Fruit fly (Drosophila melanogaster) whole organism, prepupa: ENCODE data around the gene CG11563.

Experiments
- CG10631 ChIP-seq: fragments of 200-800 bp; sonication (Bioruptor generic); optimal IDR thresholded peaks from 2 replicates; lab custom pipeline; 2016; ENCODE audit warnings: missing biosample characterization, missing genetic modification characterization
- CG11294 ChIP-seq: fragments of 200-800 bp; sonication (Bioruptor generic); IDR thresholded peaks from 2 replicates; pipeline ENCODE4 v1.3.6; 2022; ENCODE audit warnings: missing biosample characterization, missing genetic modification characterization
- CG11902 ChIP-seq: fragments of 200-800 bp; sonication (Bioruptor generic); optimal IDR thresholded peaks from 3 replicates; lab custom pipeline; 2016; ENCODE audit warnings: missing biosample characterization, missing genetic modification characterization
- CG15336 ChIP-seq: fragments of 200-800 bp; sonication (Bioruptor generic); IDR thresholded peaks from 2 replicates; pipeline ENCODE4 v1.3.6; 2022; ENCODE audit warnings: missing biosample characterization, missing genetic modification characterization
- CG1621 ChIP-seq: fragments of 200-800 bp; sonication (Bioruptor generic); optimal IDR thresholded peaks from 3 replicates; lab custom pipeline; 2018; ENCODE audit warnings: missing biosample characterization, mild to moderate bottlenecking, missing genetic modification characterization
- CG16779 ChIP-seq: fragments of 200-800 bp; sonication (Bioruptor generic); optimal IDR thresholded peaks from 3 replicates; lab custom pipeline; 2017; ENCODE audit warnings: missing biosample characterization, mild to moderate bottlenecking, missing genetic modification characterization
- CG3032 ChIP-seq: fragments of 200-800 bp; optimal IDR thresholded peaks from 2 replicates; lab custom pipeline; 2019; ENCODE audit warnings: missing biosample characterization, mild to moderate bottlenecking, missing genetic modification characterization, moderate library complexity
- CG31627 ChIP-seq: fragments of 200-800 bp; sonication (Bioruptor generic); optimal IDR thresholded peaks from 3 replicates; lab custom pipeline; 2016; ENCODE audit warnings: missing biosample characterization, missing genetic modification characterization
- CG34406 ChIP-seq: fragments of 200-800 bp; sonication (Bioruptor generic); optimal IDR thresholded peaks from 3 replicates; lab custom pipeline; 2016; ENCODE audit warnings: missing biosample characterization, missing genetic modification characterization
- CG6163 ChIP-seq: fragments of 200-800 bp; sonication (Bioruptor generic); IDR thresholded peaks from 3 replicates; pipeline ENCODE4 v1.3.6; 2022; ENCODE audit warnings: missing biosample characterization, missing genetic modification characterization
- CG6808 ChIP-seq: fragments of 200-800 bp; sonication (Bioruptor generic); optimal IDR thresholded peaks from 3 replicates; lab custom pipeline; 2017; ENCODE audit warnings: missing biosample characterization, missing genetic modification characterization, mild to moderate bottlenecking, moderate library complexity, missing genetic modification reagents
- CG8632 ChIP-seq: fragments of 200-800 bp; sonication (Bioruptor generic); optimal IDR thresholded peaks from 3 replicates; lab custom pipeline; 2016; ENCODE audit warnings: missing biosample characterization, missing genetic modification characterization
- CG9139 ChIP-seq: fragments of 200-800 bp; sonication (Bioruptor generic); optimal IDR thresholded peaks from 3 replicates; lab custom pipeline; 2017; ENCODE audit warnings: missing biosample characterization, mild to moderate bottlenecking, missing genetic modification characterization
- Eip75B ChIP-seq: fragments of 200-800 bp; sonication (Bioruptor generic); optimal IDR thresholded peaks from 3 replicates; lab custom pipeline; 2016; ENCODE audit warnings: missing biosample characterization, missing genetic modification characterization
- Eip78C ChIP-seq: fragments of 200-800 bp; sonication (Bioruptor generic); peaks from one replicate; lab custom pipeline; 2016; ENCODE audit warnings: missing biosample characterization, missing genetic modification characterization
- Ets21C ChIP-seq: fragments of 200-800 bp; sonication (Bioruptor generic); optimal IDR thresholded peaks from 3 replicates; lab custom pipeline; 2016; ENCODE audit warnings: missing biosample characterization, missing genetic modification characterization
- Ets96B ChIP-seq: fragments of 200-800 bp; optimal IDR thresholded peaks from 2 replicates; lab custom pipeline; 2019; ENCODE audit warnings: missing biosample characterization, mild to moderate bottlenecking, missing genetic modification characterization, moderate library complexity
- Hr38 ChIP-seq: sonication (Bioruptor generic); optimal IDR thresholded peaks from 2 replicates; lab custom pipeline; 2016; ENCODE audit warnings: missing biosample characterization, missing genetic modification characterization
- Hr39 ChIP-seq: fragments of 200-800 bp; sonication (Bioruptor generic); optimal IDR thresholded peaks from 2 replicates; lab custom pipeline; 2016; ENCODE audit warnings: missing biosample characterization, missing genetic modification characterization
- Hr4 ChIP-seq: fragments of 200-800 bp; sonication (Bioruptor generic); optimal IDR thresholded peaks from 3 replicates; lab custom pipeline; 2016; ENCODE audit warnings: missing biosample characterization, missing genetic modification characterization
- Met ChIP-seq: fragments of 200-800 bp; sonication (Bioruptor generic); optimal IDR thresholded peaks from 3 replicates; lab custom pipeline; 2016; ENCODE audit warnings: missing biosample characterization, missing genetic modification characterization
- Sox14 ChIP-seq: fragments of 200-800 bp; sonication (Bioruptor generic); optimal IDR thresholded peaks from 3 replicates; lab custom pipeline; 2016; ENCODE audit warnings: missing biosample characterization, missing genetic modification characterization
- Sox15 ChIP-seq: fragments of 200-800 bp; sonication (Bioruptor generic); optimal IDR thresholded peaks from 3 replicates; lab custom pipeline; 2016; ENCODE audit warnings: missing biosample characterization, missing genetic modification characterization
- achi ChIP-seq: fragments of 200-800 bp; sonication (Bioruptor generic); optimal IDR thresholded peaks from 3 replicates; lab custom pipeline; 2016; ENCODE audit warnings: missing biosample characterization, missing genetic modification characterization
- acj6 ChIP-seq: fragments of 200-800 bp; sonication (Bioruptor generic); optimal IDR thresholded peaks from 3 replicates; lab custom pipeline; 2016; ENCODE audit warnings: missing biosample characterization, missing genetic modification characterization
- cyc ChIP-seq: fragments of 200-800 bp; sonication (Bioruptor generic); optimal IDR thresholded peaks from 3 replicates; lab custom pipeline; 2016; ENCODE audit warnings: missing biosample characterization, missing genetic modification characterization
- dsx ChIP-seq: fragments of 200-800 bp; optimal IDR thresholded peaks from 3 replicates; lab custom pipeline; 2019; ENCODE audit warnings: missing biosample characterization, mild to moderate bottlenecking, missing genetic modification characterization, moderate library complexity; ENCODE audit not compliant: poor library complexity, severe bottlenecking
- esn ChIP-seq: fragments of 200-800 bp; sonication (Bioruptor generic); optimal IDR thresholded peaks from 2 replicates; lab custom pipeline; 2016; ENCODE audit warnings: missing biosample characterization, mild to moderate bottlenecking, missing genetic modification characterization, moderate library complexity
- fd59A ChIP-seq: fragments of 200-800 bp; sonication (Bioruptor generic); optimal IDR thresholded peaks from 2 replicates; lab custom pipeline; 2017; ENCODE audit warnings: missing biosample characterization, mild to moderate bottlenecking, missing genetic modification characterization, missing genetic modification reagents
- fkh ChIP-seq: fragments of 200-800 bp; sonication (Bioruptor generic); optimal IDR thresholded peaks from 3 replicates; lab custom pipeline; 2017; ENCODE audit warnings: missing biosample characterization, mild to moderate bottlenecking, missing genetic modification characterization, moderate library complexity
- net ChIP-seq: fragments of 200-800 bp; sonication (Bioruptor generic); optimal IDR thresholded peaks from 3 replicates; lab custom pipeline; 2016; ENCODE audit warnings: missing biosample characterization, missing genetic modification characterization
- pdm3 ChIP-seq: fragments of 200-800 bp; sonication (Bioruptor generic); optimal IDR thresholded peaks from 3 replicates; lab custom pipeline; 2016; ENCODE audit warnings: missing biosample characterization, missing genetic modification characterization
- ss ChIP-seq, 2 experiments: fragments of 200-800 bp; sonication (Bioruptor generic); optimal IDR thresholded peaks; 2 replicates in 1 of 2; 3 replicates in 1 of 2; lab custom pipeline; 2017 to 2018; ENCODE audit warnings: mild to moderate bottlenecking in 2 of 2, missing biosample characterization in 2 of 2, missing genetic modification characterization in 2 of 2, moderate library complexity in 1 of 2
- svp ChIP-seq: fragments of 200-800 bp; sonication (Bioruptor generic); peaks from one replicate; lab custom pipeline; 2016; ENCODE audit warnings: missing biosample characterization, missing genetic modification characterization
- topi ChIP-seq: fragments of 200-800 bp; sonication (Bioruptor generic); optimal IDR thresholded peaks from 3 replicates; lab custom pipeline; 2016; ENCODE audit warnings: missing biosample characterization, missing genetic modification characterization
- vri ChIP-seq: fragments of 200-800 bp; sonication (Bioruptor generic); optimal IDR thresholded peaks from 3 replicates; lab custom pipeline; 2016; ENCODE audit warnings: missing biosample characterization, mild to moderate bottlenecking, missing genetic modification characterization

Gene CG11563

DNA sequence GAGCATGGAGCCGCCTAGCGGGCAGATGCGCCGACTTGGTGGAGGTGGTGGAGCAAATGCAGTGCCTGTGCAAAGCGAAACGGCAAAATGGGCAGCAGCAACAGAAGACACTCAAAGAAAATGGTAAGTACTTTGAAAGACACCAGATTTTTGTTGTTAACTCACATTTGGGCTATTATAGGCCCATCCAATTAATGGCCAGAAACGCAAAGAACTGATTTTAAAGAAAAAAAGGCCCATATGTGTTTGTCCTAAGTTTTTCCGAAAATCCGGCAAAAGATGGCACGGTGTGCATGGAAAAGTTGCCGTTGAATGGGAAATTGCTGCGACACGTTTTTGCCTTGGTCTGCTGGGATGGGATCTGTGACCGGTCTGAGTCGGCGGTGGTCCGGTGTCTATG lies 31.4 kb downstream of the CG11563 start (continued):
- TF ChIP-seq CG11294 (GFP tag; lab: Robert Waterston, UW) (peak; percentile 28; the same call in 1 of the 2 replicates), esn (GFP tag; lab: Kevin White, UChicago) (no peak), CG11902 (no peak), Ets96B (tag; lab: Kevin White, UChicago) (peak; percentile 56), fd59A (GFP tag; lab: Kevin White, UChicago) (no peak), topi (GFP tag; lab: Kevin White, UChicago) (peak; percentile 16), CG6808 (GFP tag; lab: Kevin White, UChicago) (peak; percentile 19), CG6163 (GFP tag; lab: Robert Waterston, UW) (peak; percentile 83), CG15336 (GFP tag; lab: Robert Waterston, UW) (peak; percentile 88), CG10631 (GFP tag; lab: Kevin White, UChicago) (peak; percentile 68), ss (GFP tag; optimal IDR thresholded peaks at IDR 0.05; lab: Kevin White, UChicago) (peak in 1 of 2 experiments; percentile 6), Ets21C (GFP tag; lab: Kevin White, UChicago) (no peak), achi (GFP tag; lab: Kevin White, UChicago) (peak; percentile 81), CG34406 (no peak), dsx (GFP tag; lab: Kevin White, UChicago) (no peak), CG1621 (no peak), Eip78C (GFP tag; lab: Kevin White, UChicago) (peak; percentile 91), CG16779 (peak; percentile 50)

dm6 chr3R:31771790-31772576 lies 35.1 kb downstream of the CG11563 start, which contains the start of the genes betaGlu and sip3:
betaGlu (minus strand) TSS chr3R:31771848.
sip3 (plus strand) TSS chr3R:31772219.
- TF ChIP-seq esn (GFP tag; lab: Kevin White, UChicago) = peak; percentile 48
- no peak for TF ChIP-seq fkh (GFP tag; lab: Kevin White, UChicago)
- TF ChIP-seq Hr4 = peak; percentile 14
- no peak for TF ChIP-seq pdm3 (GFP tag; lab: Kevin White, UChicago)
- TF ChIP-seq CG8632 (GFP tag; lab: Kevin White, UChicago) = no peak
- no peak for TF ChIP-seq Sox15 (GFP tag; lab: Kevin White, UChicago)
- no peak for TF ChIP-seq CG9139 (GFP tag; lab: Kevin White, UChicago)
- peak; percentile 18 for TF ChIP-seq Eip75B (GFP tag; lab: Kevin White, UChicago)
- peak; percentile 90 for TF ChIP-seq svp (GFP tag; lab: Kevin White, UChicago)
- TF ChIP-seq ss (GFP tag; optimal IDR thresholded peaks at IDR 0.05; lab: Kevin White, UChicago) = peak in 1 of 2 experiments; percentile 4
- peak; percentile 26 for TF ChIP-seq CG31627 (GFP tag; lab: Kevin White, UChicago)
- TF ChIP-seq Hr39 = peak; percentile 21
- peak; percentile 40 for TF ChIP-seq Sox14 (GFP tag; lab: Kevin White, UChicago)
- TF ChIP-seq net = no peak
- TF ChIP-seq Met = no peak
- no peak for TF ChIP-seq Hr38 (GFP tag; lab: Kevin White, UChicago)
- TF ChIP-seq Eip78C (GFP tag; lab: Kevin White, UChicago) = peak; percentile 82
- peak; percentile 6 for TF ChIP-seq CG3032 (tag; lab: Kevin White, UChicago)
- TF ChIP-seq topi (GFP tag; lab: Kevin White, UChicago) = peak; percentile 33
- peak; percentile 61 for TF ChIP-seq achi (GFP tag; lab: Kevin White, UChicago)
- peak; percentile 74 for TF ChIP-seq vri
- peak; percentile 1 for TF ChIP-seq acj6 (GFP tag; lab: Kevin White, UChicago)
- peak; percentile 12 for TF ChIP-seq cyc (GFP tag; lab: Kevin White, UChicago)
- no peak for TF ChIP-seq Ets96B (tag; lab: Kevin White, UChicago)
